Fruit fly (Drosophila melanogaster) whole organism, wandering third instar larva: Measurements from ENCODE around the gene Cyp305a1.
A peak's percentile ranks its signal among the peaks of the same experiment; 100 is the strongest.

Experiments used
- Abd-B ChIP-seq: fragments of >200 bp; optimal IDR thresholded peaks from 2 replicates; lab custom pipeline; 2017; ENCODE audit warnings: missing biosample characterization, missing genetic modification characterization
- Dfd ChIP-seq: fragments of >200 bp; optimal IDR thresholded peaks from 2 replicates; lab custom pipeline; 2017; ENCODE audit warnings: missing biosample characterization, missing genetic modification characterization
- Hnf4 ChIP-seq: fragments of 200-800 bp; sonication (Bioruptor generic); optimal IDR thresholded peaks from 2 replicates; lab custom pipeline; 2016; ENCODE audit warnings: missing biosample characterization, mild to moderate bottlenecking, missing genetic modification characterization
- Hr83 ChIP-seq: fragments of 200-300 bp; sonication (Bioruptor generic); optimal IDR thresholded peaks from 2 replicates; lab custom pipeline; 2016; ENCODE audit warnings: missing biosample characterization, mild to moderate bottlenecking, missing genetic modification characterization, moderate library complexity; ENCODE audit not compliant: poor library complexity, severe bottlenecking
- Sp1 ChIP-seq: fragments of 200-800 bp; sonication (Bioruptor generic); optimal IDR thresholded peaks from 3 replicates; lab custom pipeline; 2019; ENCODE audit warnings: missing biosample characterization, mild to moderate bottlenecking, missing genetic modification characterization, moderate library complexity
- Vsx2 ChIP-seq: fragments of 200-300, 225-300 bp; sonication (Bioruptor generic); optimal IDR thresholded peaks from 2 replicates; lab custom pipeline; 2018; ENCODE audit warnings: missing biosample characterization, missing genetic modification characterization; ENCODE audit not compliant: partially characterized antibody
- brk ChIP-seq: fragments of 200-800 bp; sonication (Bioruptor generic); optimal IDR thresholded peaks from 2 replicates; lab custom pipeline; 2016; ENCODE audit warnings: missing biosample characterization, mild to moderate bottlenecking, missing genetic modification characterization
- dl ChIP-seq, 2 experiments: fragments of 175-275, 200-275 bp in 1 of 2; fragments of 200-275 bp in 1 of 2; sonication (Bioruptor generic); optimal IDR thresholded peaks; lab custom pipeline; 2018; ENCODE audit warnings: mild to moderate bottlenecking in 2 of 2, missing biosample characterization in 2 of 2, missing genetic modification characterization in 2 of 2, moderate library complexity in 2 of 2; ENCODE audit not compliant: partially characterized antibody in 2 of 2, insufficient read depth in 1 of 2
- dmrt93B ChIP-seq: fragments of 200-800 bp; sonication (Bioruptor generic); optimal IDR thresholded peaks from 2 replicates; lab custom pipeline; 2018; ENCODE audit warnings: missing biosample characterization, mild to moderate bottlenecking, missing genetic modification characterization
- foxo ChIP-seq, 2 experiments: fragments of 200-800 bp; sonication (Bioruptor generic); optimal IDR thresholded peaks; 2 replicates in 1 of 2; 3 replicates in 1 of 2; lab custom pipeline; 2016 to 2017; ENCODE audit warnings: missing biosample characterization in 2 of 2, missing genetic modification characterization in 2 of 2
- h ChIP-seq: fragments of 200-800 bp; sonication (Bioruptor generic); optimal IDR thresholded peaks from 3 replicates; lab custom pipeline; 2016; ENCODE audit warnings: missing biosample characterization, mild to moderate bottlenecking, missing genetic modification characterization
- psq ChIP-seq: fragments of 200-800 bp; sonication (Bioruptor generic); optimal IDR thresholded peaks from 3 replicates; lab custom pipeline; 2017; ENCODE audit warnings: missing biosample characterization, mild to moderate bottlenecking, missing genetic modification characterization, moderate library complexity
- rgr ChIP-seq: fragments of 200-800 bp; sonication (Bioruptor generic); optimal IDR thresholded peaks from 3 replicates; lab custom pipeline; 2016; ENCODE audit warnings: missing biosample characterization, mild to moderate bottlenecking, missing genetic modification characterization
- tai ChIP-seq: sonication (Bioruptor generic); optimal IDR thresholded peaks from 2 replicates; lab custom pipeline; 2016; ENCODE audit warnings: missing biosample characterization, missing genetic modification characterization

dm6 chr3L:19844507-19844906 lies 31.4 kb upstream of the Cyp305a1 start:
- TF ChIP-seq brk (GFP tag; lab: Kevin White, UChicago) (no peak), tai (GFP tag; lab: Kevin White, UChicago) (no peak), psq (no peak), Vsx2 (no peak), Abd-B (no peak), rgr (no peak), foxo (GFP tag; optimal IDR thresholded peaks at IDR 0.05; lab: Kevin White, UChicago) (no peak), dl (GFP tag; optimal IDR thresholded peaks at IDR 0.05; lab: Kevin White, UChicago; ENCODE audit: insufficient read depth in 1 of 2, partially characterized antibody in 2 of 2) (no peak), dmrt93B (GFP tag; lab: Kevin White, UChicago) (no peak), Hr83 (no peak), Sp1 (GFP tag; lab: Kevin White, UChicago) (no peak), h (no peak), Dfd (GFP tag; lab: Kevin White, UChicago) (peak; percentile 96), Hnf4 (no peak)
